Worm (Caenorhabditis elegans) whole organism, L4 larva: ENCODE data around the gene nlp-46.

Source experiments
- Y105C5A.15 ChIP-seq: fragments of 200-800 bp; sonication (Bioruptor generic); IDR thresholded peaks from 2 replicates; pipeline ENCODE4 v1.3.6; 2022; ENCODE audit warnings: missing genetic modification characterization, missing compliant biosample characterization
- ceh-28 ChIP-seq: fragments of 150-350 bp; optimal IDR thresholded peaks from 2 replicates; lab custom pipeline; 2014; ENCODE audit warnings: missing biosample characterization, missing genetic modification reagents, missing genetic modification characterization
- ces-1 ChIP-seq: fragments of 150-350 bp; sonication (generic microtip); optimal IDR thresholded peaks from 4 replicates; lab custom pipeline; 2014; ENCODE audit warnings: missing biosample characterization, missing genetic modification reagents, missing genetic modification characterization
- lin-13 ChIP-seq: fragments of 150-350 bp; optimal IDR thresholded peaks from 2 replicates; lab custom pipeline; 2014; ENCODE audit warnings: missing biosample characterization, missing genetic modification reagents, missing genetic modification characterization
- lsy-2 ChIP-seq, 2 experiments: fragments of 150-350 bp in 1 of 2; sonication (generic microtip) in 1 of 2; optimal IDR thresholded peaks; 2 replicates each; lab custom pipeline; 2014 to 2017; ENCODE audit warnings: missing biosample characterization in 2 of 2, missing genetic modification characterization in 2 of 2
- mdl-1 ChIP-seq, 2 experiments: fragments of 150-350 bp in 1 of 2; sonication (generic microtip) in 1 of 2; optimal IDR thresholded peaks; 2 replicates each; lab custom pipeline; 2014 to 2017; ENCODE audit warnings: missing biosample characterization in 2 of 2, missing genetic modification characterization in 2 of 2
- nhr-11 ChIP-seq: fragments of 150-350 bp; optimal IDR thresholded peaks from 2 replicates; lab custom pipeline; 2014; ENCODE audit warnings: missing biosample characterization, missing genetic modification characterization
- pha-4 ChIP-seq, 2 experiments: fragments of 150-350 bp in 1 of 2; fragments of 200-800 bp in 1 of 2; sonication (Bioruptor generic) in 1 of 2; IDR thresholded peaks in 1 of 2; optimal IDR thresholded peaks in 1 of 2; 2 replicates each; pipeline versions ENCODE4 v1.3.6 to Lab custom; 2014 to 2022; ENCODE audit warnings: missing genetic modification characterization in 2 of 2, missing genetic modification reagents in 2 of 2, missing biosample characterization in 1 of 2, missing compliant biosample characterization in 1 of 2
- pqm-1 ChIP-seq: sonication (generic microtip); optimal IDR thresholded peaks from 2 replicates; lab custom pipeline; 2017; ENCODE audit warnings: missing biosample characterization, missing genetic modification characterization
- snpc-1.2 ChIP-seq: fragments of 200-800 bp; sonication (Bioruptor generic); IDR thresholded peaks from 2 replicates; pipeline ENCODE4 v1.3.6; 2022; ENCODE audit warnings: missing genetic modification reagents, missing genetic modification characterization, missing compliant biosample characterization
- snpc-4 ChIP-seq: fragments of 150-350 bp; optimal IDR thresholded peaks from 2 replicates; lab custom pipeline; 2014; ENCODE audit warnings: missing biosample characterization, missing genetic modification characterization
- spr-3 ChIP-seq: fragments of 200-800 bp; sonication (Bioruptor generic); optimal IDR thresholded peaks from 2 replicates; lab custom pipeline; 2018; ENCODE audit warnings: mild to moderate bottlenecking, missing genetic modification characterization, missing compliant biosample characterization
- unc-62 ChIP-seq, 3 experiments: fragments of 150-350 bp in 1 of 3; sonication (generic microtip); optimal IDR thresholded peaks in 2 of 3; peaks in 1 of 3; 1 replicate in 1 of 3; 2 replicates in 2 of 3; lab custom pipeline; 2014 to 2017; ENCODE audit warnings: missing biosample characterization in 3 of 3, missing genetic modification characterization in 3 of 3, missing genetic modification reagents in 3 of 3, missing genotype in 1 of 3

- no peak for TF ChIP-seq lsy-2 (tag; optimal IDR thresholded peaks at IDR 0.05; lab: Kevin White, UChicago)
- TF ChIP-seq ceh-28 (tag; lab: Kevin White, UChicago) = no peak
- no peak for TF ChIP-seq snpc-1.2 (GFP tag; lab: Robert Waterston, UW)
- no peak for TF ChIP-seq pha-4 (GFP tag; IDR thresholded peaks at IDR 0.05; lab: Robert Waterston, UW)
- no peak for TF ChIP-seq pha-4 (tag; optimal IDR thresholded peaks at IDR 0.05; lab: Kevin White, UChicago)
- TF ChIP-seq unc-62 (GFP tag; optimal IDR thresholded peaks at IDR 0.05 in 1 of 2; lab: Kevin White, UChicago) = no peak
- no peak for TF ChIP-seq unc-62 (tag; optimal IDR thresholded peaks at IDR 0.05; lab: Kevin White, UChicago)
- TF ChIP-seq snpc-4 (tag; lab: Kevin White, UChicago) = no peak
- no peak for TF ChIP-seq ces-1 (GFP tag; lab: Kevin White, UChicago)
- no peak for TF ChIP-seq pqm-1 (tag; lab: Kevin White, UChicago)
- TF ChIP-seq mdl-1 (tag; optimal IDR thresholded peaks at IDR 0.05; lab: Kevin White, UChicago) = no peak
- no peak for TF ChIP-seq spr-3 (GFP tag; lab: Kevin White, UChicago)
- TF ChIP-seq lin-13 (GFP tag; lab: Kevin White, UChicago) = no peak
- TF ChIP-seq Y105C5A.15 (GFP tag; lab: Robert Waterston, UW) = no peak
- no peak for TF ChIP-seq nhr-11 (tag; lab: Kevin White, UChicago)
Observed at ce11 chrV:12526758-12527157, 20.7 kb upstream of the nlp-46 start, which contains the start of gene F45D3.1.
